Worm (Caenorhabditis elegans) whole organism, L1 larva: ENCODE results near the gene cest-9.1.

Experiments used
- C04F5.9 ChIP-seq: sonication (generic microtip); optimal IDR thresholded peaks from 2 replicates; lab custom pipeline; 2016; ENCODE audit warnings: missing genetic modification characterization, missing compliant biosample characterization
- C34B4.2 ChIP-seq: sonication (generic microtip); optimal IDR thresholded peaks from 2 replicates; lab custom pipeline; 2017; ENCODE audit warnings: mild to moderate bottlenecking, missing genetic modification characterization, missing compliant biosample characterization
- Y116A8C.19 ChIP-seq: sonication (generic microtip); optimal IDR thresholded peaks from 2 replicates; lab custom pipeline; 2016; ENCODE audit warnings: missing compliant biosample characterization, missing genetic modification characterization, borderline replicate concordance
- alr-1 ChIP-seq: fragments of 200-800 bp; sonication (Bioruptor generic); optimal IDR thresholded peaks from 2 replicates; lab custom pipeline; 2018; ENCODE audit warnings: borderline replicate concordance, mild to moderate bottlenecking, missing genetic modification characterization, missing compliant biosample characterization
- aly-2 ChIP-seq: fragments of 150-350 bp; optimal IDR thresholded peaks from 2 replicates; lab custom pipeline; 2014; ENCODE audit warnings: missing biosample characterization, missing genetic modification characterization
- ama-1 ChIP-seq: fragments of 150-350 bp; optimal IDR thresholded peaks from 2 replicates; lab custom pipeline; 2014
- blmp-1 ChIP-seq: fragments of 150-350 bp; optimal IDR thresholded peaks from 2 replicates; lab custom pipeline; 2014; ENCODE audit warnings: missing biosample characterization, missing genetic modification characterization
- ceh-63 ChIP-seq: fragments of 200-800 bp; sonication (Bioruptor generic); optimal IDR thresholded peaks from 2 replicates; lab custom pipeline; 2018; ENCODE audit warnings: mild to moderate bottlenecking, missing genetic modification characterization, missing compliant biosample characterization
- ceh-8 ChIP-seq: fragments of 200-800 bp; sonication (Bioruptor generic); optimal IDR thresholded peaks from 2 replicates; lab custom pipeline; 2018; ENCODE audit warnings: mild to moderate bottlenecking, missing genetic modification characterization, moderate library complexity, missing compliant biosample characterization
- ceh-82 ChIP-seq, 3 experiments: fragments of 150-350 bp in 1 of 3; sonication (generic microtip) in 2 of 3; optimal IDR thresholded peaks; 2 replicates each; lab custom pipeline; 2014 to 2017; ENCODE audit warnings: missing biosample characterization in 3 of 3, missing genetic modification characterization in 3 of 3
- ceh-90 ChIP-seq: sonication (generic microtip); optimal IDR thresholded peaks from 2 replicates; lab custom pipeline; 2016; ENCODE audit warnings: missing genetic modification characterization, missing compliant biosample characterization
- ces-1 ChIP-seq: fragments of 150-350 bp; optimal IDR thresholded peaks from 2 replicates; lab custom pipeline; 2014; ENCODE audit warnings: missing biosample characterization, missing genetic modification reagents, missing genetic modification characterization
- dsc-1 ChIP-seq: sonication (generic microtip); optimal IDR thresholded peaks from 2 replicates; lab custom pipeline; 2016; ENCODE audit warnings: mild to moderate bottlenecking, missing genetic modification characterization, missing compliant biosample characterization
- efl-1 ChIP-seq, 4 experiments: fragments of 150-350 bp; optimal IDR thresholded peaks in 3 of 4; peaks in 1 of 4; 1 replicate in 1 of 4; 2 replicates in 3 of 4; lab custom pipeline; 2014; ENCODE audit warnings: missing biosample characterization in 2 of 4, missing genetic modification characterization in 2 of 4, missing genetic modification reagents in 2 of 4
- egl-13 ChIP-seq: sonication (generic microtip); optimal IDR thresholded peaks from 2 replicates; lab custom pipeline; 2016; ENCODE audit warnings: missing genotype, missing genetic modification reagents, missing genetic modification characterization, missing compliant biosample characterization
- egl-27 ChIP-seq, 2 experiments: fragments of 150-350 bp in 1 of 2; sonication (generic microtip); optimal IDR thresholded peaks; 3 replicates each; lab custom pipeline; 2017 to 2018; ENCODE audit warnings: missing biosample characterization in 2 of 2, missing genetic modification characterization in 2 of 2, missing genetic modification reagents in 2 of 2
- elt-2 ChIP-seq: sonication (generic microtip); optimal IDR thresholded peaks from 2 replicates; lab custom pipeline; 2016; ENCODE audit warnings: missing genetic modification characterization, mild to moderate bottlenecking, inconsistent platforms, missing compliant biosample characterization, missing genetic modification reagents
- elt-3 ChIP-seq, 6 experiments: fragments of 150-350 bp in 1 of 6; sonication (generic microtip); optimal IDR thresholded peaks; 2 replicates each; lab custom pipeline; 2017 to 2018; ENCODE audit warnings: missing biosample characterization in 6 of 6, missing genetic modification characterization in 6 of 6, inconsistent platforms in 1 of 6
- ets-5 ChIP-seq: fragments of 200-800 bp; sonication (Bioruptor generic); IDR thresholded peaks from 2 replicates; pipeline ENCODE4 v1.3.6; 2022; ENCODE audit warnings: missing genetic modification characterization, missing compliant biosample characterization
- fkh-4 ChIP-seq: sonication (generic microtip); optimal IDR thresholded peaks from 2 replicates; lab custom pipeline; 2016; ENCODE audit warnings: missing compliant biosample characterization, missing genetic modification characterization, borderline replicate concordance
- fkh-8 ChIP-seq: sonication (generic microtip); optimal IDR thresholded peaks from 2 replicates; lab custom pipeline; 2016; ENCODE audit warnings: mild to moderate bottlenecking, missing genetic modification characterization, missing compliant biosample characterization
- fos-1 ChIP-seq: fragments of 150-350 bp; optimal IDR thresholded peaks from 2 replicates; lab custom pipeline; 2014; ENCODE audit warnings: missing biosample characterization, missing genetic modification characterization
- grh-1 ChIP-seq: fragments of 200-800 bp; sonication (Bioruptor generic); IDR thresholded peaks from 2 replicates; pipeline ENCODE4 v1.3.6; 2022; ENCODE audit warnings: missing genetic modification reagents, missing genetic modification characterization, missing compliant biosample characterization
- hlh-17 ChIP-seq: fragments of 200-800 bp; sonication (Bioruptor generic); optimal IDR thresholded peaks from 2 replicates; lab custom pipeline; 2018; ENCODE audit warnings: missing genetic modification characterization, mild to moderate bottlenecking, missing compliant biosample characterization, moderate library complexity, borderline replicate concordance
- irx-1 ChIP-seq: sonication (generic microtip); optimal IDR thresholded peaks from 2 replicates; lab custom pipeline; 2016; ENCODE audit warnings: missing genetic modification characterization, missing compliant biosample characterization
- lin-13 ChIP-seq: fragments of 150-350 bp; optimal IDR thresholded peaks from 2 replicates; lab custom pipeline; 2014; ENCODE audit warnings: missing biosample characterization, missing genetic modification reagents, missing genetic modification characterization
- lin-35 ChIP-seq, 2 experiments: fragments of 150-350 bp; optimal IDR thresholded peaks; 2 replicates each; lab custom pipeline; 2014; ENCODE audit warnings: missing biosample characterization in 2 of 2, missing genetic modification characterization in 2 of 2, missing genetic modification reagents in 2 of 2
- mdl-1 ChIP-seq, 2 experiments: fragments of 150-350 bp; optimal IDR thresholded peaks; 2 replicates each; lab custom pipeline; 2014 to 2017; ENCODE audit warnings: missing biosample characterization in 2 of 2, missing genetic modification characterization in 2 of 2, inconsistent platforms in 1 of 2
- nhr-11 ChIP-seq: fragments of 150-350 bp; optimal IDR thresholded peaks from 2 replicates; lab custom pipeline; 2014; ENCODE audit warnings: missing biosample characterization, missing genetic modification characterization
- nhr-19 ChIP-seq: fragments of 200-800 bp; sonication (Bioruptor generic); conservative IDR thresholded peaks from 2 replicates; pipeline ENCODE4 v1.3.6; 2022; ENCODE audit warnings: missing genetic modification characterization, missing compliant biosample characterization
- nhr-237 ChIP-seq: fragments of 150-350 bp; optimal IDR thresholded peaks from 2 replicates; lab custom pipeline; 2014; ENCODE audit warnings: missing biosample characterization, missing genetic modification characterization
- nhr-28 ChIP-seq: fragments of 150-350 bp; optimal IDR thresholded peaks from 2 replicates; lab custom pipeline; 2014; ENCODE audit warnings: missing biosample characterization, missing genetic modification characterization
- nhr-47 ChIP-seq: sonication (generic microtip); optimal IDR thresholded peaks from 2 replicates; lab custom pipeline; 2016; ENCODE audit warnings: mild to moderate bottlenecking, missing genetic modification characterization, moderate library complexity, missing compliant biosample characterization
- nhr-71 ChIP-seq: sonication (generic microtip); optimal IDR thresholded peaks from 2 replicates; lab custom pipeline; 2016; ENCODE audit warnings: mild to moderate bottlenecking, missing genetic modification characterization, moderate library complexity, missing compliant biosample characterization
- nhr-76 ChIP-seq: sonication (generic microtip); optimal IDR thresholded peaks from 2 replicates; lab custom pipeline; 2017; ENCODE audit warnings: missing biosample characterization, missing genetic modification characterization
- nhr-90 ChIP-seq: sonication (generic microtip); optimal IDR thresholded peaks from 2 replicates; lab custom pipeline; 2016; ENCODE audit warnings: mild to moderate bottlenecking, missing genetic modification characterization, missing compliant biosample characterization; ENCODE audit not compliant: poor library complexity
- pag-3 ChIP-seq: sonication (generic microtip); optimal IDR thresholded peaks from 2 replicates; lab custom pipeline; 2017; ENCODE audit warnings: missing genetic modification characterization, mild to moderate bottlenecking, missing compliant biosample characterization, antibody characterized with exemption, borderline replicate concordance; ENCODE audit not compliant: insufficient read depth
- rnt-1 ChIP-seq: sonication (generic microtip); optimal IDR thresholded peaks from 2 replicates; lab custom pipeline; 2016; ENCODE audit warnings: mild to moderate bottlenecking, missing genetic modification characterization, moderate library complexity, missing compliant biosample characterization
- snpc-4 ChIP-seq: fragments of 150-350 bp; optimal IDR thresholded peaks from 2 replicates; lab custom pipeline; 2014; ENCODE audit warnings: missing biosample characterization, missing genetic modification characterization
- sox-4 ChIP-seq: sonication (generic microtip); optimal IDR thresholded peaks from 2 replicates; lab custom pipeline; 2016; ENCODE audit warnings: missing genetic modification characterization, missing compliant biosample characterization
- sptf-1 ChIP-seq: fragments of 150-350 bp; optimal IDR thresholded peaks from 2 replicates; lab custom pipeline; 2014; ENCODE audit warnings: missing biosample characterization, missing genetic modification characterization
- sup-37 ChIP-seq: fragments of 200-800 bp; sonication (Bioruptor generic); optimal IDR thresholded peaks from 2 replicates; lab custom pipeline; 2018; ENCODE audit warnings: mild to moderate bottlenecking, missing genetic modification characterization, missing compliant biosample characterization
- swsn-7 ChIP-seq: sonication (generic microtip); optimal IDR thresholded peaks from 2 replicates; lab custom pipeline; 2016; ENCODE audit warnings: missing genetic modification characterization, missing compliant biosample characterization
- tbx-2 ChIP-seq: sonication (generic microtip); optimal IDR thresholded peaks from 2 replicates; lab custom pipeline; 2016; ENCODE audit warnings: missing genetic modification characterization, missing compliant biosample characterization
- unc-130 ChIP-seq: fragments of 150-350 bp; optimal IDR thresholded peaks from 2 replicates; lab custom pipeline; 2017; ENCODE audit warnings: missing biosample characterization, missing genetic modification characterization, inconsistent platforms
- unc-86 ChIP-seq: sonication (generic microtip); optimal IDR thresholded peaks from 2 replicates; lab custom pipeline; 2016; ENCODE audit warnings: missing genetic modification characterization, missing compliant biosample characterization
- unc-98 ChIP-seq: fragments of 200-800 bp; sonication (Bioruptor generic); IDR thresholded peaks from 2 replicates; pipeline ENCODE4 v1.3.6; 2022; ENCODE audit warnings: missing genetic modification characterization, missing compliant biosample characterization
- vab-15 ChIP-seq: sonication (generic microtip); optimal IDR thresholded peaks from 2 replicates; lab custom pipeline; 2017; ENCODE audit warnings: missing genotype, mild to moderate bottlenecking, missing genetic modification characterization, missing compliant biosample characterization
- xbp-1 ChIP-seq: sonication (generic microtip); optimal IDR thresholded peaks from 2 replicates; lab custom pipeline; 2016; ENCODE audit warnings: missing genetic modification characterization, missing compliant biosample characterization
- zag-1 ChIP-seq: fragments of 150-350 bp; optimal IDR thresholded peaks from 2 replicates; lab custom pipeline; 2014; ENCODE audit warnings: missing biosample characterization, missing genetic modification characterization
- zip-4 ChIP-seq: fragments of 200-800 bp; sonication (Bioruptor generic); optimal IDR thresholded peaks from 2 replicates; lab custom pipeline; 2018; ENCODE audit warnings: mild to moderate bottlenecking, missing genetic modification characterization, moderate library complexity, missing compliant biosample characterization
- ztf-4 ChIP-seq: fragments of 150-350 bp; optimal IDR thresholded peaks from 2 replicates; lab custom pipeline; 2014; ENCODE audit warnings: missing biosample characterization, missing genetic modification characterization

Gene cest-9.1

DNA sequence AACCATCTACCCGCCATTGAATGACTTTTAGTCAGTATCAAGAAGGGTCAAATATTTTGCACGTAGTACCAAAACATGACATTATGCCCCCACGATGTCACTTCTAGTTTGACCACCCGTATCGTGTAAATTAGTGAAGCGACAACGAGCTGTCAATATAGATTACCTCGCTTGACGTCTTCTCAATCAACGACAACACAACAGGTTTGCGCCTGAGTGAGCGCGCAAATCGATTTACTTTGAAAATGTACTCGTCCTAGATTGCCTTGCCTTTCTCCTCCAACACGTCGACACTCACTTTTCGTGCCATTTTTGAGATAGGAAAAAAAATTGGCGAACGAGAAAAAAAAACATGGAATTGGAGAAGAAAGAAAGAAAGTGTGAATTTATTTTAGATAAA is 45.3 kb upstream of the cest-9.1 start (continued):
- TF ChIP-seq aly-2, result no peak
- TF ChIP-seq nhr-71 (tag; lab: Kevin White, UChicago), result peak; percentile 62
- TF ChIP-seq zip-4 (GFP tag; lab: Kevin White, UChicago), result no peak
- TF ChIP-seq ceh-90 (tag; lab: Kevin White, UChicago), result no peak
- TF ChIP-seq alr-1 (tag; lab: Kevin White, UChicago), result no peak
- TF ChIP-seq C04F5.9 (tag; lab: Kevin White, UChicago), result no peak
- TF ChIP-seq sptf-1 (tag; lab: Kevin White, UChicago), result no peak
- peak; percentile 74 for TF ChIP-seq unc-130 (tag; lab: Kevin White, UChicago)
- peak; percentile 1 to 44 for TF ChIP-seq lin-35 (GFP tag; optimal IDR thresholded peaks at IDR 0.05; lab: Kevin White, UChicago)
- no peak for TF ChIP-seq snpc-4 (tag; lab: Kevin White, UChicago)
- no peak for TF ChIP-seq nhr-28 (tag; lab: Kevin White, UChicago)
- TF ChIP-seq ztf-4 (tag; lab: Kevin White, UChicago), result no peak
- TF ChIP-seq pag-3 (tag; lab: Kevin White, UChicago), result peak; percentile 2
- no peak for TF ChIP-seq fkh-8 (tag; lab: Kevin White, UChicago)
- peak; percentile 40 for TF ChIP-seq nhr-90
- no peak for TF ChIP-seq unc-86 (tag; lab: Kevin White, UChicago)
- no peak for TF ChIP-seq Y116A8C.19
- no peak for TF ChIP-seq ces-1
- TF ChIP-seq egl-27 (tag; optimal IDR thresholded peaks at IDR 0.05; lab: Kevin White, UChicago), result no peak
- TF ChIP-seq vab-15 (tag; lab: Kevin White, UChicago), result no peak
- peak; percentile 48 for TF ChIP-seq nhr-19 (GFP tag; lab: Robert Waterston, UW)
- TF ChIP-seq hlh-17, result no peak
- TF ChIP-seq nhr-47 (tag; lab: Kevin White, UChicago), result peak; percentile 26
- TF ChIP-seq nhr-237, result no peak
- TF ChIP-seq ama-1 (lab: Kevin White, UChicago), result no peak
- peak; percentile 13 for TF ChIP-seq lin-13 (GFP tag; lab: Kevin White, UChicago)
- peak in 1 of 2 experiments; percentile 1 for TF ChIP-seq mdl-1 (tag; optimal IDR thresholded peaks at IDR 0.05; lab: Kevin White, UChicago)
- TF ChIP-seq elt-3 (tag; optimal IDR thresholded peaks at IDR 0.05; lab: Kevin White, UChicago), result peak in 5 of 6 experiments; percentile 6 to 50 (median 33)
- TF ChIP-seq zag-1 (tag; lab: Kevin White, UChicago), result no peak
- TF ChIP-seq tbx-2 (tag; lab: Kevin White, UChicago), result peak; percentile 65
- peak; percentile 16 for TF ChIP-seq swsn-7 (tag; lab: Kevin White, UChicago)
- no peak for TF ChIP-seq ceh-63
- no peak for TF ChIP-seq C34B4.2 (tag; lab: Kevin White, UChicago)
- no peak for TF ChIP-seq ets-5 (GFP tag; lab: Robert Waterston, UW)
- no peak for TF ChIP-seq elt-2 (tag; lab: Kevin White, UChicago)
- no peak for TF ChIP-seq nhr-11 (tag; lab: Kevin White, UChicago)
- peak; percentile 89 for TF ChIP-seq grh-1
- no peak for TF ChIP-seq dsc-1
- no peak for TF ChIP-seq sox-4 (tag; lab: Kevin White, UChicago)
- TF ChIP-seq ceh-82 (tag; optimal IDR thresholded peaks at IDR 0.05; lab: Kevin White, UChicago), result peak in 1 of 3 experiments; percentile 25
- TF ChIP-seq irx-1 (tag; lab: Kevin White, UChicago), result no peak
- no peak for TF ChIP-seq fkh-4 (tag; lab: Kevin White, UChicago)
- peak; percentile 15 for TF ChIP-seq rnt-1 (tag; lab: Kevin White, UChicago)
- TF ChIP-seq efl-1 (optimal IDR thresholded peaks at IDR 0.05; lab: Kevin White, UChicago), result no peak
- no peak for TF ChIP-seq efl-1 (GFP tag; optimal IDR thresholded peaks at IDR 0.05 in 1 of 2; lab: Kevin White, UChicago)
- peak; percentile 65 for TF ChIP-seq ceh-8 (GFP tag; lab: Kevin White, UChicago)
- TF ChIP-seq blmp-1 (tag; lab: Kevin White, UChicago), result peak; percentile 91
- no peak for TF ChIP-seq fos-1 (tag; lab: Kevin White, UChicago)
- TF ChIP-seq xbp-1 (tag; lab: Kevin White, UChicago), result peak; percentile 11
- no peak for TF ChIP-seq unc-98
- TF ChIP-seq egl-13 (tag; lab: Kevin White, UChicago), result no peak
- TF ChIP-seq nhr-76 (tag; lab: Kevin White, UChicago), result no peak
- TF ChIP-seq sup-37 (GFP tag; lab: Kevin White, UChicago), result no peak
